Worm (Caenorhabditis elegans) whole organism, early embryonic: Measurements from ENCODE around the gene F59A6.2.

ENCODE experiments used
- B0310.2 ChIP-seq: sonication (generic microtip); optimal IDR thresholded peaks from 2 replicates; lab custom pipeline; 2016; ENCODE audit warnings: mild to moderate bottlenecking, missing genetic modification characterization, missing compliant biosample characterization
- F13C5.2 ChIP-seq: sonication (generic microtip); optimal IDR thresholded peaks from 2 replicates; lab custom pipeline; 2017; ENCODE audit warnings: mild to moderate bottlenecking, missing genetic modification characterization, inconsistent platforms, missing compliant biosample characterization
- ama-1 ChIP-seq: fragments of 150-350 bp; optimal IDR thresholded peaks from 2 replicates; lab custom pipeline; 2014
- ceh-13 ChIP-seq: fragments of 200-800 bp; sonication (Bioruptor generic); optimal IDR thresholded peaks from 2 replicates; lab custom pipeline; 2018; ENCODE audit warnings: mild to moderate bottlenecking, missing genetic modification characterization, missing compliant biosample characterization
- flt-1 ChIP-seq: fragments of 200-800 bp; sonication (Bioruptor generic); IDR thresholded peaks from 2 replicates; pipeline ENCODE4 v1.3.6; 2022; ENCODE audit warnings: missing genetic modification characterization, missing compliant biosample characterization
- hmbx-1 ChIP-seq: sonication (generic microtip); optimal IDR thresholded peaks from 2 replicates; lab custom pipeline; 2016; ENCODE audit warnings: mild to moderate bottlenecking, missing genetic modification characterization, missing compliant biosample characterization
- hmg-4 ChIP-seq: fragments of 200-800 bp; sonication (Bioruptor generic); optimal IDR thresholded peaks from 2 replicates; lab custom pipeline; 2018; ENCODE audit warnings: mild to moderate bottlenecking, missing genetic modification characterization, missing compliant biosample characterization
- pes-1 ChIP-seq: fragments of 200-800 bp; sonication (Bioruptor generic); IDR thresholded peaks from 2 replicates; pipeline ENCODE4 v1.3.6; 2022; ENCODE audit warnings: missing genetic modification reagents, missing genetic modification characterization, missing compliant biosample characterization
- sea-1 ChIP-seq: fragments of 200-800 bp; sonication (Bioruptor generic); conservative IDR thresholded peaks from 2 replicates; pipeline ENCODE4 v1.3.6; 2022; ENCODE audit warnings: missing genetic modification characterization, missing compliant biosample characterization
- tra-4 ChIP-seq: sonication (generic microtip); optimal IDR thresholded peaks from 2 replicates; lab custom pipeline; 2017; ENCODE audit warnings: missing genetic modification characterization, missing compliant biosample characterization

DNA sequence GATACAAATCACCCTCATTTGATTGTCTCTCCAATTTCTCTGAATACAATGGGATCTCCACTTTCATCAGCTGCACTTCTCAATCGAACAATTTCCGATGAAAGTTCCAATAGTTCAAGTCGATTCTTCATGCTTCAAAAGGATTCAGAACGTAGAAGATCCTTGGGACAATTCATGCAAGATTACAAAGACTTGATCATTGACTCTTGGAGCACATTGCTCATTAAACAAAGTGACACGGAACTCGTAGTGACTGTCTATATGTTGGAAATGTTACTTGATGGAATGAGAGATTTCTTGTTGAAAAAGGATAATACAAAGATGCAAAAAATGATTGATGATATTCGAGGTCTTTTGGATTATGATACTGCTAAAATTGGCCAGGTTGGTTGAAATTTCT is 13.5 kb downstream of the F59A6.2 start:
- no peak for TF ChIP-seq ceh-13 (GFP tag; lab: Kevin White, UChicago)
- TF ChIP-seq pes-1 (GFP tag; lab: Robert Waterston, UW) = no peak
- TF ChIP-seq B0310.2 (tag; lab: Kevin White, UChicago) = no peak
- TF ChIP-seq sea-1 = no peak
- no peak for TF ChIP-seq hmbx-1
- TF ChIP-seq flt-1 (GFP tag; lab: Robert Waterston, UW) = no peak
- no peak for TF ChIP-seq ama-1 (lab: Kevin White, UChicago)
- no peak for TF ChIP-seq tra-4
- TF ChIP-seq hmg-4 (GFP tag; lab: Kevin White, UChicago) = no peak
- TF ChIP-seq F13C5.2 (tag; lab: Kevin White, UChicago) = no peak
